Worm (Caenorhabditis elegans) whole organism, L1 larva: Measurements from ENCODE around the gene D1069.3.

ENCODE experiments used
- C04F5.9 ChIP-seq: sonication (generic microtip); optimal IDR thresholded peaks from 2 replicates; lab custom pipeline; 2016; ENCODE audit warnings: missing genetic modification characterization, missing compliant biosample characterization
- C16A3.4 ChIP-seq: fragments of 150-350 bp; optimal IDR thresholded peaks from 2 replicates; lab custom pipeline; 2014; ENCODE audit warnings: missing biosample characterization, missing genetic modification characterization
- F16B12.6 ChIP-seq: fragments of 150-350 bp; optimal IDR thresholded peaks from 2 replicates; lab custom pipeline; 2014; ENCODE audit warnings: missing biosample characterization, missing genetic modification characterization
- aha-1 ChIP-seq: fragments of 150-350 bp; optimal IDR thresholded peaks from 2 replicates; lab custom pipeline; 2014; ENCODE audit warnings: missing biosample characterization, missing genetic modification characterization
- alr-1 ChIP-seq: fragments of 200-800 bp; sonication (Bioruptor generic); optimal IDR thresholded peaks from 2 replicates; lab custom pipeline; 2018; ENCODE audit warnings: borderline replicate concordance, mild to moderate bottlenecking, missing genetic modification characterization, missing compliant biosample characterization
- ama-1 ChIP-seq: fragments of 150-350 bp; optimal IDR thresholded peaks from 2 replicates; lab custom pipeline; 2014
- blmp-1 ChIP-seq: fragments of 150-350 bp; optimal IDR thresholded peaks from 2 replicates; lab custom pipeline; 2014; ENCODE audit warnings: missing biosample characterization, missing genetic modification characterization
- ceh-88 ChIP-seq: fragments of 200-800 bp; sonication (Bioruptor generic); IDR thresholded peaks from 2 replicates; pipeline ENCODE4 v1.3.6; 2022; ENCODE audit warnings: missing genetic modification characterization, missing compliant biosample characterization
- ceh-90 ChIP-seq: sonication (generic microtip); optimal IDR thresholded peaks from 2 replicates; lab custom pipeline; 2016; ENCODE audit warnings: missing genetic modification characterization, missing compliant biosample characterization
- dpl-1 ChIP-seq, 3 experiments: fragments of 150-350 bp in 2 of 3; sonication (generic microtip) in 1 of 3; optimal IDR thresholded peaks; 2 replicates each; lab custom pipeline; 2014 to 2017; ENCODE audit warnings: missing biosample characterization in 3 of 3, missing genetic modification characterization in 3 of 3, missing genetic modification reagents in 3 of 3
- dsc-1 ChIP-seq: sonication (generic microtip); optimal IDR thresholded peaks from 2 replicates; lab custom pipeline; 2016; ENCODE audit warnings: mild to moderate bottlenecking, missing genetic modification characterization, missing compliant biosample characterization
- efl-1 ChIP-seq, 4 experiments: fragments of 150-350 bp; optimal IDR thresholded peaks in 3 of 4; peaks in 1 of 4; 1 replicate in 1 of 4; 2 replicates in 3 of 4; lab custom pipeline; 2014; ENCODE audit warnings: missing biosample characterization in 2 of 4, missing genetic modification characterization in 2 of 4, missing genetic modification reagents in 2 of 4
- elt-2 ChIP-seq: sonication (generic microtip); optimal IDR thresholded peaks from 2 replicates; lab custom pipeline; 2016; ENCODE audit warnings: missing genetic modification characterization, mild to moderate bottlenecking, inconsistent platforms, missing compliant biosample characterization, missing genetic modification reagents
- fkh-10 ChIP-seq: sonication (generic microtip); optimal IDR thresholded peaks from 2 replicates; lab custom pipeline; 2017; ENCODE audit warnings: missing biosample characterization, missing genetic modification reagents, missing genetic modification characterization
- fkh-4 ChIP-seq: sonication (generic microtip); optimal IDR thresholded peaks from 2 replicates; lab custom pipeline; 2016; ENCODE audit warnings: missing compliant biosample characterization, missing genetic modification characterization, borderline replicate concordance
- fkh-8 ChIP-seq: sonication (generic microtip); optimal IDR thresholded peaks from 2 replicates; lab custom pipeline; 2016; ENCODE audit warnings: mild to moderate bottlenecking, missing genetic modification characterization, missing compliant biosample characterization
- fos-1 ChIP-seq: fragments of 150-350 bp; optimal IDR thresholded peaks from 2 replicates; lab custom pipeline; 2014; ENCODE audit warnings: missing biosample characterization, missing genetic modification characterization
- grh-1 ChIP-seq: fragments of 200-800 bp; sonication (Bioruptor generic); IDR thresholded peaks from 2 replicates; pipeline ENCODE4 v1.3.6; 2022; ENCODE audit warnings: missing genetic modification reagents, missing genetic modification characterization, missing compliant biosample characterization
- hlh-4 ChIP-seq: sonication (generic microtip); optimal IDR thresholded peaks from 2 replicates; lab custom pipeline; 2016; ENCODE audit warnings: mild to moderate bottlenecking, missing genetic modification characterization, missing compliant biosample characterization
- irx-1 ChIP-seq: sonication (generic microtip); optimal IDR thresholded peaks from 2 replicates; lab custom pipeline; 2016; ENCODE audit warnings: missing genetic modification characterization, missing compliant biosample characterization
- jun-1 ChIP-seq: fragments of 150-350 bp; optimal IDR thresholded peaks from 2 replicates; lab custom pipeline; 2014; ENCODE audit warnings: missing biosample characterization, missing genetic modification reagents, missing genetic modification characterization
- lin-14 ChIP-seq: fragments of 200-800 bp; sonication (Bioruptor generic); optimal IDR thresholded peaks from 2 replicates; lab custom pipeline; 2018; ENCODE audit warnings: mild to moderate bottlenecking, missing genetic modification characterization, moderate library complexity, missing compliant biosample characterization
- lin-39 ChIP-seq: fragments of 150-350 bp; optimal IDR thresholded peaks from 2 replicates; lab custom pipeline; 2014; ENCODE audit warnings: missing biosample characterization, missing genetic modification reagents, missing genetic modification characterization
- lsy-2 ChIP-seq, 2 experiments: fragments of 150-350 bp; optimal IDR thresholded peaks; 2 replicates each; lab custom pipeline; 2014; ENCODE audit warnings: missing biosample characterization in 2 of 2, missing genetic modification characterization in 2 of 2
- mep-1 ChIP-seq: fragments of 150-350 bp; optimal IDR thresholded peaks from 2 replicates; lab custom pipeline; 2014; ENCODE audit warnings: missing biosample characterization, missing genetic modification characterization
- nhr-19 ChIP-seq: fragments of 200-800 bp; sonication (Bioruptor generic); conservative IDR thresholded peaks from 2 replicates; pipeline ENCODE4 v1.3.6; 2022; ENCODE audit warnings: missing genetic modification characterization, missing compliant biosample characterization
- nhr-20 ChIP-seq: sonication (generic microtip); optimal IDR thresholded peaks from 2 replicates; lab custom pipeline; 2016; ENCODE audit warnings: mild to moderate bottlenecking, missing genetic modification characterization, missing compliant biosample characterization
- nhr-237 ChIP-seq: fragments of 150-350 bp; optimal IDR thresholded peaks from 2 replicates; lab custom pipeline; 2014; ENCODE audit warnings: missing biosample characterization, missing genetic modification characterization
- nhr-28 ChIP-seq: fragments of 150-350 bp; optimal IDR thresholded peaks from 2 replicates; lab custom pipeline; 2014; ENCODE audit warnings: missing biosample characterization, missing genetic modification characterization
- nhr-71 ChIP-seq: sonication (generic microtip); optimal IDR thresholded peaks from 2 replicates; lab custom pipeline; 2016; ENCODE audit warnings: mild to moderate bottlenecking, missing genetic modification characterization, moderate library complexity, missing compliant biosample characterization
- pag-3 ChIP-seq: sonication (generic microtip); optimal IDR thresholded peaks from 2 replicates; lab custom pipeline; 2017; ENCODE audit warnings: missing genetic modification characterization, mild to moderate bottlenecking, missing compliant biosample characterization, antibody characterized with exemption, borderline replicate concordance; ENCODE audit not compliant: insufficient read depth
- rnt-1 ChIP-seq: sonication (generic microtip); optimal IDR thresholded peaks from 2 replicates; lab custom pipeline; 2016; ENCODE audit warnings: mild to moderate bottlenecking, missing genetic modification characterization, moderate library complexity, missing compliant biosample characterization
- sox-4 ChIP-seq: sonication (generic microtip); optimal IDR thresholded peaks from 2 replicates; lab custom pipeline; 2016; ENCODE audit warnings: missing genetic modification characterization, missing compliant biosample characterization
- sptf-1 ChIP-seq: fragments of 150-350 bp; optimal IDR thresholded peaks from 2 replicates; lab custom pipeline; 2014; ENCODE audit warnings: missing biosample characterization, missing genetic modification characterization
- swsn-7 ChIP-seq: sonication (generic microtip); optimal IDR thresholded peaks from 2 replicates; lab custom pipeline; 2016; ENCODE audit warnings: missing genetic modification characterization, missing compliant biosample characterization
- tbx-2 ChIP-seq: sonication (generic microtip); optimal IDR thresholded peaks from 2 replicates; lab custom pipeline; 2016; ENCODE audit warnings: missing genetic modification characterization, missing compliant biosample characterization
- unc-130 ChIP-seq: fragments of 150-350 bp; optimal IDR thresholded peaks from 2 replicates; lab custom pipeline; 2017; ENCODE audit warnings: missing biosample characterization, missing genetic modification characterization, inconsistent platforms
- unc-30 ChIP-seq: sonication (generic microtip); optimal IDR thresholded peaks from 2 replicates; lab custom pipeline; 2017; ENCODE audit warnings: missing biosample characterization, missing genetic modification characterization
- unc-62 ChIP-seq: fragments of 150-350 bp; optimal IDR thresholded peaks from 2 replicates; lab custom pipeline; 2014; ENCODE audit warnings: missing biosample characterization, missing genetic modification reagents, missing genetic modification characterization
- vab-15 ChIP-seq: sonication (generic microtip); optimal IDR thresholded peaks from 2 replicates; lab custom pipeline; 2017; ENCODE audit warnings: missing genotype, mild to moderate bottlenecking, missing genetic modification characterization, missing compliant biosample characterization
- xbp-1 ChIP-seq: sonication (generic microtip); optimal IDR thresholded peaks from 2 replicates; lab custom pipeline; 2016; ENCODE audit warnings: missing genetic modification characterization, missing compliant biosample characterization
- ztf-11 ChIP-seq, 2 experiments: sonication (generic microtip); optimal IDR thresholded peaks; 2 replicates each; lab custom pipeline; 2016 to 2017; ENCODE audit warnings: missing genetic modification characterization in 2 of 2, missing biosample characterization in 1 of 2, missing compliant biosample characterization in 1 of 2
- ztf-4 ChIP-seq: fragments of 150-350 bp; optimal IDR thresholded peaks from 2 replicates; lab custom pipeline; 2014; ENCODE audit warnings: missing biosample characterization, missing genetic modification characterization

The D1069.3 gene

DNA sequence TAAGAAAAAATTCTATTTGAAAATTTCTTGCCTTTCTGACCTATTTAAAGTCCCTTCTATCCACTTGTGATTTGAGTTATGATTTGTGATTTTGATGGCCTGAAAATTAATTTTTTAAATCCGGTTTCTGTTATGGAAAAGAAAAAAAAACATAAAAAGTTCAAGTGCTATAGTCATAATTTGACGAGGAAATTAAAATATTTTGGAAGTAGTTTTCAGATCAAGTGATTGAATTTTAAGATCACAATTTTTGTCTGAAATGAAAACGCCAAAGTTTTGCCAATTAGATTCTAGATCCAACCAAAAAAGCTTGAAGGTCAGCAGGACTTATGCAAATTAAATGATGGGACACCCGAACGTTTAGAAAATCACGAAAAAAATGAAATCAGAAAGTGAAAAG is 19.8 kb upstream of the D1069.3 start, which contains the start of gene ptr-3:
ptr-3 (minus strand) TSS at position 101 of the 400 bp plus-strand sequence.
- TF ChIP-seq grh-1 (GFP tag; lab: Robert Waterston, UW) (no peak), unc-130 (tag; lab: Kevin White, UChicago) (no peak), unc-62 (GFP tag; lab: Kevin White, UChicago) (no peak), blmp-1 (tag; lab: Kevin White, UChicago) (no peak), dpl-1 (GFP tag; optimal IDR thresholded peaks at IDR 0.05; lab: Kevin White, UChicago) (no peak), rnt-1 (no peak), fos-1 (tag; lab: Kevin White, UChicago) (no peak), swsn-7 (tag; lab: Kevin White, UChicago) (no peak), fkh-4 (no peak), lsy-2 (tag; optimal IDR thresholded peaks at IDR 0.05; lab: Kevin White, UChicago) (no peak)
- TF ChIP-seq, all 84 proteins: peak for 0

- TF ChIP-seq nhr-20 (tag; lab: Kevin White, UChicago) (no peak), irx-1 (tag; lab: Kevin White, UChicago) (no peak), C16A3.4 (tag; lab: Kevin White, UChicago) (no peak)
Measured at ce11 chrII:356969-357368, 9.3 kb upstream of the D1069.3 start, which contains the start of gene dmsr-4. Gene dmsr-4, minus strand, starts transcription at chrII:357069.

ce11 chrII:354494-354893 is 6.8 kb upstream of the D1069.3 start:
- TF ChIP-seq dpl-1 (GFP tag; optimal IDR thresholded peaks at IDR 0.05; lab: Kevin White, UChicago) (no peak), nhr-71 (tag; lab: Kevin White, UChicago) (peak; percentile 5), lin-39 (tag; lab: Kevin White, UChicago) (no peak), ztf-11 (tag; optimal IDR thresholded peaks at IDR 0.05; lab: Kevin White, UChicago) (peak in 1 of 2 experiments; percentile 16), jun-1 (no peak), tbx-2 (tag; lab: Kevin White, UChicago) (peak; percentile 21), lin-14 (GFP tag; lab: Kevin White, UChicago) (peak; percentile 65)

DNA sequence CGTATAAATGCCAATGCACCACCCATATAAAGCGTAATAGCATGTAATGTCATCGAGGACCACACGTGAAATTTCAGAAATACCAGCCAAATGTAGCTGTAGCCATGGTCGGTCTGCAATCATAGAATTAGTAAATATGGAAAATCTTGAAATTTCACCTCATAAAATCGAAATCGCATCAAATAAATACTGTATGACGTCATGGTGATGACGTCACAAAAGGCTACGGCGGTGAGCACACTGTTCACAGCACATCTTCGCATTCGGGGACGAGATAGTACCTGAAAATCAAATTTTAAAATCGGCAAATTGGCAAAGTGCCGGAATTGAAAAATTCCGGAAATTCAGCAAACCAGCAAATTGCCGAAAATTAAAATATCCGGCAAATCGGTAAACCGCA is 2.1 kb upstream of the D1069.3 start:
- TF ChIP-seq aha-1 (tag; lab: Kevin White, UChicago): no peak
- no peak for TF ChIP-seq unc-30 (tag; lab: Kevin White, UChicago)
- TF ChIP-seq elt-2 (tag; lab: Kevin White, UChicago): no peak
- no peak for TF ChIP-seq dsc-1
- TF ChIP-seq vab-15 (tag; lab: Kevin White, UChicago): no peak
- TF ChIP-seq ztf-11 (tag; optimal IDR thresholded peaks at IDR 0.05; lab: Kevin White, UChicago): no peak
- TF ChIP-seq nhr-28 (tag; lab: Kevin White, UChicago): no peak
- no peak for TF ChIP-seq alr-1 (tag; lab: Kevin White, UChicago)
- no peak for TF ChIP-seq efl-1 (optimal IDR thresholded peaks at IDR 0.05; lab: Kevin White, UChicago)
- TF ChIP-seq efl-1 (GFP tag; optimal IDR thresholded peaks at IDR 0.05 in 1 of 2; lab: Kevin White, UChicago): no peak
- no peak for TF ChIP-seq fkh-10
- TF ChIP-seq pag-3: no peak

ce11 chrII:341282-341681 is 6.4 kb downstream of the D1069.3 start:
- TF ChIP-seq ceh-88 (GFP tag; lab: Robert Waterston, UW) (no peak), xbp-1 (no peak), F16B12.6 (tag; lab: Kevin White, UChicago) (no peak), pag-3 (no peak), hlh-4 (tag; lab: Kevin White, UChicago) (no peak), sox-4 (tag; lab: Kevin White, UChicago) (no peak), fkh-8 (tag; lab: Kevin White, UChicago) (no peak), ama-1 (lab: Kevin White, UChicago) (no peak), C04F5.9 (tag; lab: Kevin White, UChicago) (no peak), sptf-1 (no peak), mep-1 (tag; lab: Kevin White, UChicago) (no peak), ztf-4 (no peak), nhr-19 (GFP tag; lab: Robert Waterston, UW) (no peak), ceh-90 (tag; lab: Kevin White, UChicago) (no peak), nhr-28 (tag; lab: Kevin White, UChicago) (no peak), nhr-237 (tag; lab: Kevin White, UChicago) (no peak)
- TF ChIP-seq, all 84 proteins: peak for 0
